Worm (Caenorhabditis elegans) whole organism, young adult: ENCODE measurements around the gene mif-4.
A peak's percentile ranks its signal among the peaks of the same experiment; 100 is the strongest.

Source experiments
- B0035.1 ChIP-seq: sonication (generic microtip); optimal IDR thresholded peaks from 2 replicates; lab custom pipeline; 2016; ENCODE audit warnings: missing genetic modification characterization, mild to moderate bottlenecking, missing compliant biosample characterization, missing genotype, missing genetic modification reagents
- B0336.3 ChIP-seq: fragments of 200-800 bp; sonication (Bioruptor generic); IDR thresholded peaks from 2 replicates; pipeline ENCODE4 v1.3.6; 2022; ENCODE audit warnings: missing genetic modification characterization, missing compliant biosample characterization
- F10E7.11 ChIP-seq: sonication (generic microtip); optimal IDR thresholded peaks from 2 replicates; lab custom pipeline; 2017; ENCODE audit warnings: mild to moderate bottlenecking, missing genetic modification characterization, moderate library complexity, missing compliant biosample characterization
- F23B12.7 ChIP-seq: sonication (generic microtip); optimal IDR thresholded peaks from 2 replicates; lab custom pipeline; 2017; ENCODE audit warnings: missing genetic modification characterization, mild to moderate bottlenecking, missing compliant biosample characterization, antibody characterized with exemption, moderate library complexity; ENCODE audit not compliant: insufficient read depth
- F37B4.10 ChIP-seq: fragments of 200-800 bp; sonication (Bioruptor generic); IDR thresholded peaks from 2 replicates; pipeline ENCODE4 v1.3.6; 2022; ENCODE audit warnings: missing genetic modification characterization, missing compliant biosample characterization
- K11D2.4 ChIP-seq: fragments of 200-800 bp; sonication (Bioruptor generic); IDR thresholded peaks from 2 replicates; pipeline ENCODE4 v1.3.6; 2022; ENCODE audit warnings: missing genetic modification reagents, missing genetic modification characterization, missing compliant biosample characterization
- K12H6.12 ChIP-seq: fragments of 200-800 bp; sonication (Bioruptor generic); optimal IDR thresholded peaks from 2 replicates; lab custom pipeline; 2018; ENCODE audit warnings: mild to moderate bottlenecking, missing genetic modification characterization, missing compliant biosample characterization
- ama-1 ChIP-seq, 3 experiments: fragments of 150-350 bp in 1 of 3; sonication (generic microtip) in 2 of 3; optimal IDR thresholded peaks; 2 replicates each; lab custom pipeline; 2014 to 2018; ENCODE audit warnings: missing biosample characterization in 2 of 3, missing genetic modification characterization in 2 of 3, missing genetic modification reagents in 2 of 3
- aptf-2 ChIP-seq: fragments of 200-800 bp; sonication (Bioruptor generic); conservative IDR thresholded peaks from 2 replicates; pipeline ENCODE4 v1.3.6; 2022; ENCODE audit warnings: missing genetic modification reagents, missing genetic modification characterization, missing compliant biosample characterization
- attf-3 ChIP-seq: fragments of 200-800 bp; sonication (Bioruptor generic); conservative IDR thresholded peaks from 2 replicates; pipeline ENCODE4 v1.3.6; 2022; ENCODE audit warnings: missing genetic modification reagents, missing genetic modification characterization, missing compliant biosample characterization
- ccch-3 ChIP-seq: fragments of 200-800 bp; sonication (Bioruptor generic); optimal IDR thresholded peaks from 2 replicates; lab custom pipeline; 2018; ENCODE audit warnings: mild to moderate bottlenecking, missing genetic modification characterization, missing compliant biosample characterization
- cebp-2 ChIP-seq: fragments of 200-800 bp; sonication (Bioruptor generic); IDR thresholded peaks from 2 replicates; pipeline ENCODE4 v1.3.6; 2022; ENCODE audit warnings: missing genetic modification characterization, missing compliant biosample characterization
- chd-7 ChIP-seq: sonication (generic microtip); optimal IDR thresholded peaks from 2 replicates; lab custom pipeline; 2016; ENCODE audit warnings: mild to moderate bottlenecking, missing genetic modification characterization, moderate library complexity, missing compliant biosample characterization
- egl-18 ChIP-seq: fragments of 200-800 bp; sonication (Bioruptor generic); IDR thresholded peaks from 2 replicates; pipeline ENCODE4 v1.3.6; 2022; ENCODE audit warnings: missing genetic modification reagents, missing genetic modification characterization, missing compliant biosample characterization
- ets-4 ChIP-seq: fragments of 200-800 bp; sonication (Bioruptor generic); optimal IDR thresholded peaks from 2 replicates; lab custom pipeline; 2018; ENCODE audit warnings: mild to moderate bottlenecking, missing genetic modification characterization, missing compliant biosample characterization
- hrde-1 ChIP-seq: sonication (generic microtip); optimal IDR thresholded peaks from 2 replicates; lab custom pipeline; 2016; ENCODE audit warnings: missing genetic modification characterization, mild to moderate bottlenecking, missing compliant biosample characterization, moderate library complexity, missing genotype, missing genetic modification reagents, borderline replicate concordance
- hsf-1 ChIP-seq: fragments of 200-800 bp; sonication (Bioruptor generic); IDR thresholded peaks from 2 replicates; pipeline ENCODE4 v1.3.6; 2022; ENCODE audit warnings: missing genetic modification reagents, missing genetic modification characterization, missing compliant biosample characterization
- lin-35 ChIP-seq, 3 experiments: fragments of 150-350 bp in 2 of 3; sonication (generic microtip) in 1 of 3; optimal IDR thresholded peaks; 2 replicates each; lab custom pipeline; 2014 to 2018; ENCODE audit warnings: missing biosample characterization in 3 of 3, missing genetic modification characterization in 3 of 3, missing genetic modification reagents in 3 of 3
- lin-54 ChIP-seq: fragments of 200-800 bp; sonication (Bioruptor generic); optimal IDR thresholded peaks from 2 replicates; lab custom pipeline; 2018; ENCODE audit warnings: mild to moderate bottlenecking, missing genetic modification characterization, missing compliant biosample characterization
- lsl-1 ChIP-seq: fragments of 200-800 bp; sonication (Bioruptor generic); optimal IDR thresholded peaks from 2 replicates; lab custom pipeline; 2018; ENCODE audit warnings: mild to moderate bottlenecking, missing genetic modification characterization, moderate library complexity, missing compliant biosample characterization
- madf-6 ChIP-seq: fragments of 200-800 bp; sonication (Bioruptor generic); IDR thresholded peaks from 2 replicates; pipeline ENCODE4 v1.3.6; 2022; ENCODE audit warnings: missing genetic modification reagents, missing genetic modification characterization, missing compliant biosample characterization
- mcd-1 ChIP-seq: fragments of 200-800 bp; sonication (Bioruptor generic); IDR thresholded peaks from 2 replicates; pipeline ENCODE4 v1.3.6; 2022; ENCODE audit warnings: missing genetic modification reagents, missing genetic modification characterization, missing compliant biosample characterization
- pbrm-1 ChIP-seq: fragments of 200-800 bp; sonication (Bioruptor generic); IDR thresholded peaks from 2 replicates; pipeline ENCODE4 v1.3.6; 2022; ENCODE audit warnings: missing genetic modification reagents, missing genetic modification characterization, missing compliant biosample characterization
- pha-4 ChIP-seq: fragments of 150-350 bp; sonication (generic microtip); optimal IDR thresholded peaks from 2 replicates; lab custom pipeline; 2014; ENCODE audit warnings: missing biosample characterization, missing genetic modification reagents, missing genetic modification characterization
- snpc-1.1 ChIP-seq: sonication (generic microtip); optimal IDR thresholded peaks from 2 replicates; lab custom pipeline; 2017; ENCODE audit warnings: missing genetic modification characterization, mild to moderate bottlenecking, missing compliant biosample characterization, antibody characterized with exemption, moderate library complexity, missing genotype, missing genetic modification reagents; ENCODE audit not compliant: insufficient read depth
- snpc-1.3 ChIP-seq: sonication (generic microtip); optimal IDR thresholded peaks from 2 replicates; lab custom pipeline; 2017; ENCODE audit warnings: missing genetic modification characterization, mild to moderate bottlenecking, missing compliant biosample characterization, antibody characterized with exemption, moderate library complexity, missing genotype, missing genetic modification reagents; ENCODE audit not compliant: insufficient read depth
- snpc-3.4 ChIP-seq: sonication (generic microtip); optimal IDR thresholded peaks from 2 replicates; lab custom pipeline; 2017; ENCODE audit warnings: missing genetic modification characterization, mild to moderate bottlenecking, missing compliant biosample characterization, antibody characterized with exemption, moderate library complexity, missing genotype, missing genetic modification reagents
- snpc-4 ChIP-seq, 5 experiments: fragments of 150-350 bp in 1 of 5; sonication (generic microtip) in 4 of 5; optimal IDR thresholded peaks; 2 replicates each; lab custom pipeline; 2014 to 2018; ENCODE audit warnings: missing genetic modification characterization in 5 of 5, missing biosample characterization in 3 of 5, antibody characterized with exemption in 2 of 5, mild to moderate bottlenecking in 2 of 5, missing compliant biosample characterization in 2 of 5, missing genotype in 2 of 5, moderate library complexity in 2 of 5, missing genetic modification reagents in 1 of 5
- somi-1 ChIP-seq: fragments of 200-800 bp; sonication (Bioruptor generic); optimal IDR thresholded peaks from 2 replicates; lab custom pipeline; 2018; ENCODE audit warnings: mild to moderate bottlenecking, missing genetic modification characterization, missing compliant biosample characterization
- tbp1 ChIP-seq: fragments of 200-800 bp; sonication (Bioruptor generic); optimal IDR thresholded peaks from 2 replicates; lab custom pipeline; 2018; ENCODE audit warnings: mild to moderate bottlenecking, missing genetic modification characterization, missing compliant biosample characterization
- unc-130 ChIP-seq: sonication (generic microtip); optimal IDR thresholded peaks from 2 replicates; lab custom pipeline; 2016; ENCODE audit warnings: missing genetic modification reagents, missing genetic modification characterization, missing compliant biosample characterization
- unc-62 ChIP-seq: fragments of 150-350 bp; optimal IDR thresholded peaks from 2 replicates; lab custom pipeline; 2014; ENCODE audit warnings: missing biosample characterization, missing genetic modification reagents, missing genetic modification characterization
- zfh-2 ChIP-seq: fragments of 200-800 bp; sonication (Bioruptor generic); conservative IDR thresholded peaks from 2 replicates; pipeline ENCODE4 v1.3.6; 2022; ENCODE audit warnings: missing genetic modification reagents, missing genetic modification characterization, missing compliant biosample characterization
- ztf-18 ChIP-seq: sonication (generic microtip); optimal IDR thresholded peaks from 2 replicates; lab custom pipeline; 2016; ENCODE audit warnings: missing genotype, mild to moderate bottlenecking, missing genetic modification characterization, missing compliant biosample characterization
- ztf-25 ChIP-seq: fragments of 200-800 bp; sonication (Bioruptor generic); IDR thresholded peaks from 2 replicates; pipeline ENCODE4 v1.3.6; 2022; ENCODE audit warnings: missing genetic modification reagents, missing genetic modification characterization, missing compliant biosample characterization
- ztf-28 ChIP-seq: fragments of 200-800 bp; sonication (Bioruptor generic); IDR thresholded peaks from 2 replicates; pipeline ENCODE4 v1.3.6; 2022; ENCODE audit warnings: missing genetic modification reagents, missing genetic modification characterization, missing compliant biosample characterization

Gene mif-4

DNA sequence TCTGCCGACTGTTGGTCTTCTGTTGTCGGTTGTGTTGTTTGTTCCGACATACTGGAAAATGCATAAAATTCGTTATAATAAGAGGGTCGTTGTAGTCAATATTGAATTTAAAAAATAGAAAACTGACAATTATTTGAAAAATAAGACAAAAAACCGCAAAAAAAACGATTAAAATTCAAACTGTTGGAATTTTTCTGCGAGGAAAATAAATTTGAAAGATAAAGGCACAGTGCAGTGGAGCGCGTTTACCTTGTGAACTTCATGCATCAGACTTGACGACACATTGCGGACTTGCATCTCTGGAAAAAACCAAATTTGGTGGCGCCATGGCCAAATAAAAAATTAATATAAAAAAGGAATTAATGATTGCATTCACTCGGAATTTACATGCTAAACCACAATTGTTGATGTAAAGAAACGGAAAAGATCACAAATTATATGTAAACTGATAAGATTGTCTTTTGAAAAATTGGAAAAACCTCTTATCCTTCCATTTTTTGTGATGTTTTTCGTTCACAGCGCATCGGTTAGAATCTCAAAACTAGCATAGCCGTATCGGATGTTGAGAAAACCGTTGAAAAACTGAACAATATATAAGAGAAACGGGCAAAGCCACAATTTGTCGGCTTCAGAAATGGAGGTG, 40.8 kb upstream of the mif-4 start, which contains the start of the genes hrpf-2 and bli-6 (continued):
- TF ChIP-seq attf-3 (GFP tag; lab: Robert Waterston, UW), result no peak
- TF ChIP-seq unc-62 (GFP tag; lab: Kevin White, UChicago), result no peak
- TF ChIP-seq hrde-1 (tag; lab: Kevin White, UChicago), result no peak
- TF ChIP-seq aptf-2 (GFP tag; lab: Robert Waterston, UW), result no peak
- TF ChIP-seq lin-35 (GFP tag; optimal IDR thresholded peaks at IDR 0.05; lab: Kevin White, UChicago), result peak in 1 of 3 experiments; percentile 65
- TF ChIP-seq egl-18 (GFP tag; lab: Robert Waterston, UW), result no peak
- TF ChIP-seq ztf-25 (GFP tag; lab: Robert Waterston, UW), result no peak
- peak; percentile 3 for TF ChIP-seq ztf-18 (tag; lab: Kevin White, UChicago)
- no peak for TF ChIP-seq K11D2.4 (GFP tag; lab: Robert Waterston, UW)
- no peak for TF ChIP-seq ztf-28 (GFP tag; lab: Robert Waterston, UW)
- TF ChIP-seq ccch-3 (GFP tag; lab: Kevin White, UChicago), result no peak
- no peak for TF ChIP-seq pha-4 (tag; lab: Kevin White, UChicago)
- no peak for TF ChIP-seq somi-1 (GFP tag; lab: Kevin White, UChicago)
- TF ChIP-seq snpc-3.4 (tag; lab: Kevin White, UChicago), result no peak
- TF ChIP-seq snpc-1.3 (tag; lab: Kevin White, UChicago), result peak; percentile 74
- no peak for TF ChIP-seq F37B4.10 (GFP tag; lab: Robert Waterston, UW)
- peak; percentile 94 for TF ChIP-seq mcd-1 (GFP tag; lab: Robert Waterston, UW)
- TF ChIP-seq lsl-1 (GFP tag; lab: Kevin White, UChicago), result peak; percentile 38
- peak; percentile 21 for TF ChIP-seq F23B12.7 (tag; lab: Kevin White, UChicago)
- peak; percentile 52; the same call in 1 of the 2 replicates for TF ChIP-seq madf-6 (GFP tag; lab: Robert Waterston, UW)
- no peak for TF ChIP-seq unc-130
- no peak for TF ChIP-seq B0035.1 (tag; lab: Kevin White, UChicago)
- peak; percentile 18 for TF ChIP-seq snpc-1.1
- no peak for TF ChIP-seq cebp-2 (GFP tag; lab: Robert Waterston, UW)
- peak; percentile 50 for TF ChIP-seq tbp1 (GFP tag; lab: Kevin White, UChicago)
- TF ChIP-seq chd-7 (tag; lab: Kevin White, UChicago), result no peak

DNA sequence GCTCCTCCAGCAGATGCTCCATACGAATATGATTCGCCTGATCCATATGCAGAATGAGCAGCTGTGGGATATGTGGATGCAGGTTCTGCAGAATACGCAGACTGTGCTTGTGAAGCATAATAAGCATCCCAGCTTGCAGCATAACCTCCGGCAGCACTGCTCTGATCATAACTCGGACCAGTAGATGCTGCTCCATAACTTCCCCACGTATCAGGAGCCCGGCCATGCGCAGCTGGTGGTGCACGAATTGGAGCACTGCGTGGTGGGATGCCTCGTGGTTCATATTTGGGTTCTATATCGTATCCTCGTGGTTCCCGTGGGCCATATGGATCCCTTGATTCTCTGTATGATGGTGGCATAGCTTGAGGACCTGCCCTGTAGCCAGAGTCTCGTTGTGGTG, 37.9 kb upstream of the mif-4 start:
- TF ChIP-seq zfh-2 (GFP tag; lab: Robert Waterston, UW) (peak; percentile 64), K12H6.12 (tag; lab: Kevin White, UChicago) (no peak), F37B4.10 (GFP tag; lab: Robert Waterston, UW) (0 out of 2 replicates have a peak, but pooled peaks have one; percentile 67), lin-35 (GFP tag; optimal IDR thresholded peaks at IDR 0.05; lab: Kevin White, UChicago) (no peak)
- TF ChIP-seq, all 124 proteins: peak for 2

DNA sequence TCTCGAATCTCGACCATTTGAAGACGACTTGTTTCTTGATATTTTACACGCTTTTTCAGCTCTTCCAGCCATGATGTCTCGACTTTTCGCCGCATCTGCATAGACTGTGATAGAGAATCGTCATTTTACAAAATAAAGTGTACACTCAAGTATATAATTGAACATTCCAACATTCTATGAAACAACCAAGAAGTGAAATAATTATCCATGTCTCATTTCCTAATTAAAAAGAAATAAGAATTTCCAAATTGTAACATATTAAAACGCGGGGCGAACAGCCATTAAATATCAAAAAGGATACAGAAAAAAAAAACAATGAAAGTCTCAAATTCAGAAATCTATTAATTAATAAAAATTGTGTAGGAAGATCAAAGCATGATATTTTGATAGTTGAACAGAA, 37.2 kb upstream of the mif-4 start, which contains the start of gene smg-3:
Gene smg-3, minus strand, starts transcription at position 101 of the 400 bp plus-strand sequence.
- no peak for TF ChIP-seq F10E7.11 (tag; lab: Kevin White, UChicago)
- TF ChIP-seq lin-54 (GFP tag; lab: Kevin White, UChicago), result no peak
- no peak for TF ChIP-seq snpc-4 (GFP tag; optimal IDR thresholded peaks at IDR 0.05; lab: Kevin White, UChicago)
- TF ChIP-seq snpc-4 (tag; optimal IDR thresholded peaks at IDR 0.05; lab: Kevin White, UChicago), result peak in 1 of 4 experiments; percentile 65
- TF ChIP-seq B0336.3 (GFP tag; lab: Robert Waterston, UW), result no peak
- peak; percentile 31; the same call in 1 of the 2 replicates for TF ChIP-seq pbrm-1
- no peak for TF ChIP-seq ama-1 (optimal IDR thresholded peaks at IDR 0.05; lab: Kevin White, UChicago)
- TF ChIP-seq ama-1 (GFP tag; optimal IDR thresholded peaks at IDR 0.05; lab: Kevin White, UChicago), result peak in 1 of 2 experiments; percentile 48
- TF ChIP-seq ets-4, result no peak
- TF ChIP-seq hsf-1 (GFP tag; lab: Robert Waterston, UW), result 0 out of 2 replicates have a peak, but pooled peaks have one; percentile 6
- peak; percentile 15 for TF ChIP-seq snpc-3.4 (tag; lab: Kevin White, UChicago)
- TF ChIP-seq aptf-2 (GFP tag; lab: Robert Waterston, UW), result no peak
